Worm (Caenorhabditis elegans) whole organism, mixed stage, embryonic: ENCODE measurements around the gene asp-3.
A peak's percentile ranks its signal among the peaks of the same experiment; 100 is the strongest.

Experiments
- M03D4.4 ChIP-seq: sonication (generic microtip); optimal IDR thresholded peaks from 2 replicates; lab custom pipeline; 2017; ENCODE audit warnings: mild to moderate bottlenecking, missing genetic modification characterization, missing compliant biosample characterization
- bed-3 ChIP-seq: fragments of 200-800 bp; sonication (Bioruptor generic); optimal IDR thresholded peaks from 3 replicates; lab custom pipeline; 2018; ENCODE audit warnings: mild to moderate bottlenecking, missing genetic modification characterization, moderate library complexity, missing compliant biosample characterization
- blmp-1 ChIP-seq: fragments of 150-350 bp; optimal IDR thresholded peaks from 2 replicates; lab custom pipeline; 2014; ENCODE audit warnings: missing biosample characterization, missing genetic modification characterization
- ceh-39 ChIP-seq: fragments of 150-350 bp; optimal IDR thresholded peaks from 2 replicates; lab custom pipeline; 2014; ENCODE audit warnings: missing biosample characterization, missing genetic modification characterization
- ceh-43 ChIP-seq: fragments of 200-800 bp; sonication (Bioruptor generic); optimal IDR thresholded peaks from 2 replicates; lab custom pipeline; 2018; ENCODE audit warnings: mild to moderate bottlenecking, missing genetic modification characterization, moderate library complexity, missing compliant biosample characterization
- ceh-83 ChIP-seq: fragments of 200-800 bp; sonication (Bioruptor generic); optimal IDR thresholded peaks from 2 replicates; lab custom pipeline; 2018; ENCODE audit warnings: mild to moderate bottlenecking, missing genetic modification characterization, missing compliant biosample characterization
- ces-1 ChIP-seq: fragments of 150-350 bp; optimal IDR thresholded peaks from 2 replicates; lab custom pipeline; 2014; ENCODE audit warnings: missing biosample characterization, missing genetic modification reagents, missing genetic modification characterization
- cnd-1 ChIP-seq: fragments of 200-800 bp; sonication (Bioruptor generic); optimal IDR thresholded peaks from 2 replicates; lab custom pipeline; 2018; ENCODE audit warnings: mild to moderate bottlenecking, missing genetic modification characterization, missing compliant biosample characterization
- drap-1 ChIP-seq: fragments of 200-800 bp; sonication (Bioruptor generic); optimal IDR thresholded peaks from 3 replicates; lab custom pipeline; 2018; ENCODE audit warnings: mild to moderate bottlenecking, missing genetic modification characterization, missing compliant biosample characterization
- elt-1 ChIP-seq: sonication (generic microtip); optimal IDR thresholded peaks from 2 replicates; lab custom pipeline; 2017; ENCODE audit warnings: missing genetic modification characterization, mild to moderate bottlenecking, missing compliant biosample characterization, antibody characterized with exemption, moderate library complexity, borderline replicate concordance; ENCODE audit not compliant: insufficient read depth
- elt-3 ChIP-seq: fragments of 150-350 bp; optimal IDR thresholded peaks from 2 replicates; lab custom pipeline; 2014; ENCODE audit warnings: missing biosample characterization, missing genetic modification characterization
- flh-1 ChIP-seq: fragments of 200-800 bp; sonication (Bioruptor generic); optimal IDR thresholded peaks from 2 replicates; lab custom pipeline; 2018; ENCODE audit warnings: mild to moderate bottlenecking, missing genetic modification characterization, moderate library complexity, missing compliant biosample characterization
- ham-2 ChIP-seq: fragments of 200-800 bp; sonication (Bioruptor generic); optimal IDR thresholded peaks from 2 replicates; lab custom pipeline; 2018; ENCODE audit warnings: mild to moderate bottlenecking, missing genetic modification characterization, missing compliant biosample characterization
- hlh-1 ChIP-seq: fragments of 150-350 bp; optimal IDR thresholded peaks from 2 replicates; lab custom pipeline; 2014; ENCODE audit warnings: missing biosample characterization, missing genetic modification reagents, missing genetic modification characterization
- lin-13 ChIP-seq: fragments of 150-350 bp; optimal IDR thresholded peaks from 2 replicates; lab custom pipeline; 2014; ENCODE audit warnings: missing biosample characterization, missing genetic modification characterization
- lin-32 ChIP-seq: fragments of 200-800 bp; sonication (Bioruptor generic); optimal IDR thresholded peaks from 2 replicates; lab custom pipeline; 2018; ENCODE audit warnings: mild to moderate bottlenecking, missing genetic modification characterization, missing compliant biosample characterization
- lsy-2 ChIP-seq: fragments of 150-350 bp; optimal IDR thresholded peaks from 2 replicates; lab custom pipeline; 2014; ENCODE audit warnings: missing biosample characterization, missing genetic modification characterization
- mab-5 ChIP-seq: fragments of 150-350 bp; optimal IDR thresholded peaks from 2 replicates; lab custom pipeline; 2014; ENCODE audit warnings: missing biosample characterization, missing genetic modification characterization
- mep-1 ChIP-seq: fragments of 150-350 bp; optimal IDR thresholded peaks from 2 replicates; lab custom pipeline; 2017; ENCODE audit warnings: missing biosample characterization, missing genetic modification reagents, missing genetic modification characterization, inconsistent platforms
- mls-2 ChIP-seq: sonication (generic microtip); optimal IDR thresholded peaks from 2 replicates; lab custom pipeline; 2016; ENCODE audit warnings: mild to moderate bottlenecking, missing genetic modification characterization, moderate library complexity, missing compliant biosample characterization
- nhr-12 ChIP-seq: fragments of 150-350 bp; optimal IDR thresholded peaks from 2 replicates; lab custom pipeline; 2014; ENCODE audit warnings: missing biosample characterization, missing genetic modification characterization
- nhr-2 ChIP-seq: fragments of 150-350 bp; optimal IDR thresholded peaks from 2 replicates; lab custom pipeline; 2014; ENCODE audit warnings: missing biosample characterization, missing genetic modification characterization
- nhr-237 ChIP-seq: fragments of 150-350 bp; optimal IDR thresholded peaks from 2 replicates; lab custom pipeline; 2014; ENCODE audit warnings: missing biosample characterization, missing genetic modification characterization
- nhr-28 ChIP-seq: fragments of 150-350 bp; optimal IDR thresholded peaks from 2 replicates; lab custom pipeline; 2014; ENCODE audit warnings: missing biosample characterization, missing genetic modification characterization
- nhr-76 ChIP-seq: sonication (generic microtip); optimal IDR thresholded peaks from 2 replicates; lab custom pipeline; 2017; ENCODE audit warnings: missing biosample characterization, missing genetic modification characterization
- pha-4 ChIP-seq: fragments of 150-350 bp; optimal IDR thresholded peaks from 2 replicates; lab custom pipeline; 2018; ENCODE audit warnings: missing biosample characterization, missing genetic modification reagents, missing genetic modification characterization
- sem-2 ChIP-seq: fragments of 200-800 bp; sonication (Bioruptor generic); optimal IDR thresholded peaks from 2 replicates; lab custom pipeline; 2018; ENCODE audit warnings: mild to moderate bottlenecking, missing genetic modification characterization, missing compliant biosample characterization
- snpc-4 ChIP-seq: fragments of 150-350 bp; optimal IDR thresholded peaks from 2 replicates; lab custom pipeline; 2014; ENCODE audit warnings: missing biosample characterization, missing genetic modification characterization
- sptf-1 ChIP-seq: sonication (generic microtip); optimal IDR thresholded peaks from 2 replicates; lab custom pipeline; 2017; ENCODE audit warnings: mild to moderate bottlenecking, missing genetic modification characterization, moderate library complexity, missing compliant biosample characterization
- tbx-8 ChIP-seq: fragments of 200-800 bp; sonication (Bioruptor generic); optimal IDR thresholded peaks from 2 replicates; lab custom pipeline; 2018; ENCODE audit warnings: mild to moderate bottlenecking, missing genetic modification characterization, moderate library complexity, missing compliant biosample characterization
- unc-120 ChIP-seq: sonication (generic microtip); optimal IDR thresholded peaks from 2 replicates; lab custom pipeline; 2017; ENCODE audit warnings: missing genetic modification characterization, missing compliant biosample characterization; ENCODE audit not compliant: poor library complexity, severe bottlenecking
- unc-39 ChIP-seq: fragments of 150-350 bp; optimal IDR thresholded peaks from 2 replicates; lab custom pipeline; 2014; ENCODE audit warnings: missing biosample characterization, missing genetic modification characterization
- unc-62 ChIP-seq: fragments of 150-350 bp; optimal IDR thresholded peaks from 2 replicates; lab custom pipeline; 2014; ENCODE audit warnings: missing biosample characterization, missing genetic modification reagents, missing genetic modification characterization
- zip-8 ChIP-seq: fragments of 150-350 bp; optimal IDR thresholded peaks from 2 replicates; lab custom pipeline; 2014; ENCODE audit warnings: missing biosample characterization, missing genetic modification characterization
- ztf-11 ChIP-seq: fragments of 150-350 bp; optimal IDR thresholded peaks from 2 replicates; lab custom pipeline; 2014; ENCODE audit warnings: missing biosample characterization, missing genetic modification characterization

asp-3 gene

ce11 chrX:6805427-6805826, 14.6 kb downstream of the asp-3 start:
- TF ChIP-seq ham-2 (GFP tag; lab: Kevin White, UChicago) (no peak), flh-1 (no peak), ceh-83 (GFP tag; lab: Kevin White, UChicago) (no peak), nhr-76 (tag; lab: Kevin White, UChicago) (no peak), ces-1 (GFP tag; lab: Kevin White, UChicago) (no peak), ceh-39 (tag; lab: Kevin White, UChicago) (no peak), lin-32 (no peak), blmp-1 (tag; lab: Kevin White, UChicago) (no peak), ceh-43 (no peak), mls-2 (tag; lab: Kevin White, UChicago) (no peak), nhr-28 (tag; lab: Kevin White, UChicago) (no peak), cnd-1 (tag; lab: Kevin White, UChicago) (no peak)

DNA sequence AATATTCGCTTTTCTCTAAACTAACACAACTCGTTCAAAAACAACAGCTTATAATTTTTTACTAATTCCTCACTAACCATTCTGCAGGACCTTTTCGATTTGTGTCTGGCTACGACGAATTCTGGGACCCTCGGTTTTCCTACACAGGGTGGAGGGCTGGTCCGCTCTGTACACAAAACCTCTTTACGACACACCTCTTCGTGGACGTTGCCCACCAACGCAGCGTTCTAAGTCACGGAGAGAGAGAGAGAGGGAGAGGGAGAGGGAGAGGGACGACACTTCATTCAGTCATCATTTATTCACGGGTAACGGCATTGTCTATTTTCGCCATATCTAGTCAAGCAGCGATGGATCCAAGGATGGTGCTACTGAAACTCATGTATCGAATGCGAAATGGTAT, 15.6 kb downstream of the asp-3 start, which contains the start of gene atg-2:
Gene atg-2 (plus strand): TSS at position 301 of the 400 bp plus-strand sequence.
- peak; percentile 8 for TF ChIP-seq unc-120 (tag; lab: Kevin White, UChicago)
- TF ChIP-seq hlh-1 (tag; lab: Kevin White, UChicago): peak; percentile 10
- TF ChIP-seq ceh-39 (tag; lab: Kevin White, UChicago): no peak
- peak; percentile 25 for TF ChIP-seq drap-1
- TF ChIP-seq ham-2 (GFP tag; lab: Kevin White, UChicago): no peak

DNA sequence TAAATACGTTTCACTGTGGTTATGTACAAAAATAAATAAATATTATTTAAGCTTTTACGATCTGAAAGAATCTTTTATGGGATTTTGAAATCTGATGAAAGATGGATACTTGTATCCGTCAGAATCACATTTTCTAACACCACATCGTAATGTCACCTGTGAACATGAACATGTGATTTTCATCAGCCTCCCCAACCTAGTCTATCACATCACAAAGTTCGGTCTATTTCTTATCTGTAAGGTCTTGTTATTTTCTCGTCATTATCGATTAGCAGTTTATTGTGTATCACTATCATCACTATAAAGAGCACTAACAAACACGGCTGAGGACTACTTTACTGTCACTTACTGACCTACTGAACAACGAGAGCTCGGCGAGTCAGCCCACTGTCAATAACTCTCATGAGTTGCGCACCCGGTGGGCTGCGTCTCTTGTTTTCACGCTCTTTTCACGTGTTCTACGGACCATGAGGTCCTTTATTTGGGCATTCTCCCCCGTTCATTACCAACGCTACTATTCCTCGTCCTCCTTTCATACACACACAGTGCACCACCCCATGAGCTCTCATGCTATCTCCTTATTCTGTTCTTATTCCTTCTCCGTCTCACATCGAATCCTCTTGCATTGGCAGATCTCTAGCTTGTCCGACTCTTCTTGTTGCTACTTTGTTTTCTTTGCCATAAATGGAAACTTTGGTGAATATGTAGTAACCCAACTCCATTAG, 16.4 kb downstream of the asp-3 start:
- TF ChIP-seq bed-3 (GFP tag; lab: Kevin White, UChicago) (no peak), nhr-237 (no peak), nhr-12 (tag; lab: Kevin White, UChicago) (no peak), hlh-1 (tag; lab: Kevin White, UChicago) (no peak), ceh-83 (GFP tag; lab: Kevin White, UChicago) (no peak), lsy-2 (no peak), M03D4.4 (tag; lab: Kevin White, UChicago) (no peak), ceh-39 (tag; lab: Kevin White, UChicago) (no peak), ham-2 (GFP tag; lab: Kevin White, UChicago) (no peak), drap-1 (peak; percentile 22), unc-39 (tag; lab: Kevin White, UChicago) (no peak), snpc-4 (no peak), sem-2 (GFP tag; lab: Kevin White, UChicago) (no peak), cnd-1 (tag; lab: Kevin White, UChicago) (peak; percentile 58), zip-8 (no peak), elt-1 (no peak), flh-1 (no peak), unc-62 (GFP tag; lab: Kevin White, UChicago) (no peak), mep-1 (tag; lab: Kevin White, UChicago) (no peak), nhr-76 (tag; lab: Kevin White, UChicago) (no peak), mab-5 (no peak), lin-13 (no peak), lin-32 (no peak), unc-120 (tag; lab: Kevin White, UChicago) (no peak), mls-2 (tag; lab: Kevin White, UChicago) (peak; percentile 61), tbx-8 (GFP tag; lab: Kevin White, UChicago) (no peak), nhr-28 (tag; lab: Kevin White, UChicago) (no peak), sptf-1 (tag; lab: Kevin White, UChicago) (no peak), ceh-43 (no peak), ztf-11 (tag; lab: Kevin White, UChicago) (no peak), ces-1 (GFP tag; lab: Kevin White, UChicago) (no peak), pha-4 (no peak), blmp-1 (tag; lab: Kevin White, UChicago) (no peak), elt-3 (tag; lab: Kevin White, UChicago) (no peak), nhr-2 (tag; lab: Kevin White, UChicago) (peak; percentile 19)
